1 fruit fly cellular context compared by ENCODE assay signal in genomic region chr3L:16659959-16660870, dm6.
TF ChIP-seq lines count a peak whose summit lies in the region.

No protein-coding gene starts in this region.

TF ChIP-seq in whole organism, embryonic, 481 proteins besides CTCF, POLR2A, EP300 and RAD21 (continued from another document and continues in another):
- TF ChIP-seq Bdp1 (GFP tag; optimal IDR thresholded peaks at IDR 0.05; lab: Kevin White, UChicago) (peak; percentile 87), NC2β (GFP tag; optimal IDR thresholded peaks at IDR 0.05; lab: Kevin White, UChicago) (peak; percentile 75), CrebB (tag; optimal IDR thresholded peaks at IDR 0.05; lab: Kevin White, UChicago) (peak; percentile 78), CG15601 (tag; optimal IDR thresholded peaks at IDR 0.05; lab: Kevin White, UChicago) (peak; percentile 96), CG14710 (tag; optimal IDR thresholded peaks at IDR 0.05; lab: Kevin White, UChicago) (peak; percentile 97), amos (GFP tag; IDR thresholded peaks at IDR 0.05; lab: Robert Waterston, UW; ENCODE audit: partially characterized antibody) (no peak), stwl (tag; optimal IDR thresholded peaks at IDR 0.05; lab: Kevin White, UChicago) (peak; percentile 23), ash1 (GFP tag; optimal IDR thresholded peaks at IDR 0.05; lab: Kevin White, UChicago) (peak; percentile 65), dysf (GFP tag; IDR thresholded peaks at IDR 0.05; lab: Robert Waterston, UW) (peak; percentile 97), p53 (GFP tag; optimal IDR thresholded peaks at IDR 0.05; lab: Kevin White, UChicago) (peak; percentile 85), CG30403 (GFP tag; optimal IDR thresholded peaks at IDR 0.05; lab: Kevin White, UChicago) (peak; percentile 98), tna (GFP tag; IDR thresholded peaks at IDR 0.05; lab: Robert Waterston, UW; ENCODE audit: partially characterized antibody) (no peak), CG7556 (GFP tag; optimal IDR thresholded peaks at IDR 0.05; lab: Kevin White, UChicago) (peak; percentile 99), Hr3 (GFP tag; optimal IDR thresholded peaks at IDR 0.05; lab: Kevin White, UChicago) (peak; percentile 96), CG11696 (GFP tag; IDR thresholded peaks at IDR 0.05; lab: Robert Waterston, UW) (peak; percentile 88), Atf3 (GFP tag; optimal IDR thresholded peaks at IDR 0.05; lab: Kevin White, UChicago) (peak; percentile 88), CG10274 (GFP tag; optimal IDR thresholded peaks at IDR 0.05; lab: Kevin White, UChicago) (peak; percentile 90), jigr1 (GFP tag; IDR thresholded peaks at IDR 0.05; lab: Robert Waterston, UW) (peak; percentile 93), CoRest (tag; optimal IDR thresholded peaks at IDR 0.05; lab: Kevin White, UChicago) (peak; percentile 98), Nf-YB (GFP tag; optimal IDR thresholded peaks at IDR 0.05; lab: Kevin White, UChicago) (peak; percentile 86), peb (GFP tag; IDR thresholded peaks at IDR 0.05; lab: Robert Waterston, UW) (peak; percentile 92), Atf-2 (GFP tag; optimal IDR thresholded peaks at IDR 0.05; lab: Kevin White, UChicago) (peak; percentile 91), sr (GFP tag; IDR thresholded peaks at IDR 0.05; lab: Robert Waterston, UW) (peak; percentile 77; the same call in 2 of the 3 replicates), chinmo (GFP tag; IDR thresholded peaks at IDR 0.05; lab: Robert Waterston, UW; ENCODE audit: partially characterized antibody) (peak; percentile 85; the same call in 3 of the 4 replicates), CG17802 (tag; optimal IDR thresholded peaks at IDR 0.05; lab: Kevin White, UChicago) (peak; percentile 85), CG32532 (GFP tag; IDR thresholded peaks at IDR 0.05; lab: Robert Waterston, UW) (peak; percentile 94), odd (GFP tag; optimal IDR thresholded peaks at IDR 0.05; lab: Kevin White, UChicago) (peak; percentile 96), CG17361 (GFP tag; IDR thresholded peaks at IDR 0.05; lab: Robert Waterston, UW) (peak; percentile 100), eyg (GFP tag; optimal IDR thresholded peaks at IDR 0.05; lab: Kevin White, UChicago) (peak; percentile 84), CG18764 (GFP tag; optimal IDR thresholded peaks at IDR 0.05; lab: Kevin White, UChicago) (peak; percentile 93), CG2199 (GFP tag; IDR thresholded peaks at IDR 0.05; lab: Robert Waterston, UW) (peak; percentile 94), CG17568 (GFP tag; optimal IDR thresholded peaks at IDR 0.05; lab: Kevin White, UChicago) (peak; percentile 94), CG7987 (GFP tag; optimal IDR thresholded peaks at IDR 0.05; lab: Kevin White, UChicago) (peak; percentile 92), CG43689 (GFP tag; IDR thresholded peaks at IDR 0.05; lab: Robert Waterston, UW) (peak; percentile 85), CG11560 (tag; IDR thresholded peaks at IDR 0.05; lab: Robert Waterston, UW) (peak; percentile 87), ap (GFP tag; IDR thresholded peaks at IDR 0.05; lab: Robert Waterston, UW) (peak; percentile 90), insv (GFP tag; optimal IDR thresholded peaks at IDR 0.05; lab: Kevin White, UChicago) (peak in 1 of 2 experiments; percentile 73), scrt (GFP tag; optimal IDR thresholded peaks at IDR 0.05; lab: Kevin White, UChicago) (peak; percentile 94), CG16813 (GFP tag; IDR thresholded peaks at IDR 0.05; lab: Robert Waterston, UW; ENCODE audit: partially characterized antibody) (no peak), Rx (GFP tag; IDR thresholded peaks at IDR 0.05; lab: Robert Waterston, UW) (peak; percentile 92), CG16863 (GFP tag; optimal IDR thresholded peaks at IDR 0.05; lab: Kevin White, UChicago) (peak; percentile 87), tgo (GFP tag; IDR thresholded peaks at IDR 0.05; lab: Robert Waterston, UW) (peak; percentile 95), CG32767 (GFP tag; IDR thresholded peaks at IDR 0.05; lab: Robert Waterston, UW) (peak; percentile 95), Sox100B (GFP tag; optimal IDR thresholded peaks at IDR 0.05; lab: Kevin White, UChicago) (peak; percentile 99), HLH3B (GFP tag; IDR thresholded peaks at IDR 0.05; lab: Robert Waterston, UW) (peak; percentile 96), CG12155 (GFP tag; optimal IDR thresholded peaks at IDR 0.05; lab: Kevin White, UChicago) (peak; percentile 93), C15 (GFP tag; IDR thresholded peaks at IDR 0.05; lab: Robert Waterston, UW) (peak; percentile 90), CG1647 (GFP tag; optimal IDR thresholded peaks at IDR 0.05; lab: Kevin White, UChicago) (peak; percentile 93), CG13424 (tag; optimal IDR thresholded peaks at IDR 0.05; lab: Kevin White, UChicago) (peak; percentile 98), Doc3 (GFP tag; IDR thresholded peaks at IDR 0.05; lab: Robert Waterston, UW; ENCODE audit: partially characterized antibody) (no peak), Bgb (GFP tag; IDR thresholded peaks at IDR 0.05; lab: Robert Waterston, UW; ENCODE audit: partially characterized antibody) (peak; percentile 44; the same call in 1 of the 2 replicates), CG33557 (GFP tag; optimal IDR thresholded peaks at IDR 0.05; lab: Kevin White, UChicago) (peak; percentile 89), CG13123 (GFP tag; optimal IDR thresholded peaks at IDR 0.05; lab: Kevin White, UChicago) (peak; percentile 88), CG4360 (GFP tag; IDR thresholded peaks at IDR 0.05; lab: Robert Waterston, UW) (peak; percentile 77), Dll (GFP tag; IDR thresholded peaks at IDR 0.05; lab: Robert Waterston, UW; ENCODE audit: partially characterized antibody) (no peak), Taf1 (GFP tag; IDR thresholded peaks at IDR 0.05; lab: Robert Waterston, UW) (peak; percentile 85), Aef1 (GFP tag; IDR thresholded peaks at IDR 0.05; lab: Robert Waterston, UW) (peak; percentile 91), tll (GFP tag; optimal IDR thresholded peaks at IDR 0.05; lab: Kevin White, UChicago) (peak in 1 of 2 experiments; percentile 21), Stat92E (GFP tag; optimal IDR thresholded peaks at IDR 0.05; lab: Kevin White, UChicago) (peak in 1 of 3 experiments; percentile 92), CG1233 (GFP tag; optimal IDR thresholded peaks at IDR 0.05; lab: Kevin White, UChicago) (peak; percentile 98), CG14860 (GFP tag; IDR thresholded peaks at IDR 0.05; lab: Robert Waterston, UW; ENCODE audit: partially characterized antibody) (no peak), wor (GFP tag; IDR thresholded peaks at IDR 0.05; lab: Robert Waterston, UW) (peak; percentile 94), CG34376 (GFP tag; optimal IDR thresholded peaks at IDR 0.05; lab: Kevin White, UChicago) (peak; percentile 75), Dip2 (GFP tag; IDR thresholded peaks at IDR 0.05; lab: Robert Waterston, UW) (0 out of 2 replicates have a peak, but pooled peaks have one; percentile 48), CG17912 (GFP tag; optimal IDR thresholded peaks at IDR 0.05; lab: Kevin White, UChicago) (peak; percentile 77), Ptx1 (GFP tag; IDR thresholded peaks at IDR 0.05; lab: Robert Waterston, UW) (peak; percentile 97), CG7963 (GFP tag; IDR thresholded peaks at IDR 0.05; lab: Robert Waterston, UW; ENCODE audit: partially characterized antibody) (no peak), ham (GFP tag; IDR thresholded peaks at IDR 0.05; lab: Robert Waterston, UW) (peak; percentile 81), CG6689 (GFP tag; IDR thresholded peaks at IDR 0.05; lab: Robert Waterston, UW) (peak; percentile 95), Eip74EF (GFP tag; optimal IDR thresholded peaks at IDR 0.05; lab: Kevin White, UChicago) (peak in 1 of 2 experiments; percentile 98), Gug (GFP tag; IDR thresholded peaks at IDR 0.05; lab: Robert Waterston, UW) (peak; percentile 97), onecut (GFP tag; IDR thresholded peaks at IDR 0.05; lab: Robert Waterston, UW) (peak; percentile 98), CG8089 (GFP tag; optimal IDR thresholded peaks at IDR 0.05; lab: Kevin White, UChicago) (peak; percentile 86), psq (GFP tag; optimal IDR thresholded peaks at IDR 0.05; lab: Kevin White, UChicago) (peak; percentile 76), CG10147 (GFP tag; optimal IDR thresholded peaks at IDR 0.05; lab: Kevin White, UChicago) (peak; percentile 97), Hmx (GFP tag; optimal IDR thresholded peaks at IDR 0.05; lab: Kevin White, UChicago) (peak; percentile 78), CG4404 (GFP tag; IDR thresholded peaks at IDR 0.05; lab: Robert Waterston, UW) (peak; percentile 88), CG12071 (GFP tag; optimal IDR thresholded peaks at IDR 0.05; lab: Kevin White, UChicago) (peak; percentile 94), CG1832 (GFP tag; optimal IDR thresholded peaks at IDR 0.05; lab: Kevin White, UChicago) (peak; percentile 48), Med (GFP tag; lab: Kevin White, UChicago) (peak; percentile 98), Gsc (GFP tag; IDR thresholded peaks at IDR 0.05; lab: Robert Waterston, UW) (peak; percentile 90), CG8765 (GFP tag; IDR thresholded peaks at IDR 0.05; lab: Robert Waterston, UW) (peak; percentile 76), usp (GFP tag; optimal IDR thresholded peaks at IDR 0.05; lab: Kevin White, UChicago) (no peak), stc (GFP tag; IDR thresholded peaks at IDR 0.05; lab: Robert Waterston, UW) (peak; percentile 91), NfI (GFP tag; optimal IDR thresholded peaks at IDR 0.05; lab: Kevin White, UChicago) (peak; percentile 96), ATbp (GFP tag; optimal IDR thresholded peaks at IDR 0.05; lab: Kevin White, UChicago) (peak; percentile 98), CG14667 (GFP tag; IDR thresholded peaks at IDR 0.05; lab: Robert Waterston, UW) (peak; percentile 91), Lpt (GFP tag; optimal IDR thresholded peaks at IDR 0.05; lab: Kevin White, UChicago) (no peak), pzg (GFP tag; optimal IDR thresholded peaks at IDR 0.05; lab: Kevin White, UChicago) (peak; percentile 16), CG1024 (GFP tag; IDR thresholded peaks at IDR 0.05; lab: Robert Waterston, UW) (peak; percentile 82), unc-4 (GFP tag; IDR thresholded peaks at IDR 0.05; lab: Robert Waterston, UW; ENCODE audit: partially characterized antibody) (no peak), CG9817 (tag; optimal IDR thresholded peaks at IDR 0.05; lab: Kevin White, UChicago) (peak; percentile 94), schlank (tag; optimal IDR thresholded peaks at IDR 0.05; lab: Kevin White, UChicago) (peak; percentile 88), Rfx (GFP tag; IDR thresholded peaks at IDR 0.05; lab: Robert Waterston, UW) (peak; percentile 94), CG12219 (GFP tag; optimal IDR thresholded peaks at IDR 0.05; lab: Kevin White, UChicago) (peak; percentile 91), fd3F (GFP tag; optimal IDR thresholded peaks at IDR 0.05; lab: Kevin White, UChicago) (peak; percentile 94), HLHmδ (GFP tag; optimal IDR thresholded peaks at IDR 0.05; lab: Kevin White, UChicago) (no peak), grau (tag; optimal IDR thresholded peaks at IDR 0.05; lab: Kevin White, UChicago) (peak; percentile 94), CHES-1-like (GFP tag; optimal IDR thresholded peaks at IDR 0.05; lab: Kevin White, UChicago) (peak; percentile 79), CG12769 (tag; optimal IDR thresholded peaks at IDR 0.05; lab: Kevin White, UChicago) (peak; percentile 75), CG4730 (GFP tag; IDR thresholded peaks at IDR 0.05; lab: Robert Waterston, UW) (peak; percentile 90), bbx (GFP tag; IDR thresholded peaks at IDR 0.05; lab: Robert Waterston, UW; ENCODE audit: partially characterized antibody) (no peak; the same call in 1 of the 2 replicates), gce (GFP tag; IDR thresholded peaks at IDR 0.05; lab: Robert Waterston, UW) (peak; percentile 90), PHDP (tag; optimal IDR thresholded peaks at IDR 0.05; lab: Kevin White, UChicago) (peak; percentile 97), grn (GFP tag; optimal IDR thresholded peaks at IDR 0.05; lab: Kevin White, UChicago) (peak; percentile 74), CG3163 (GFP tag; optimal IDR thresholded peaks at IDR 0.05; lab: Kevin White, UChicago) (peak; percentile 55), kay (GFP tag; optimal IDR thresholded peaks at IDR 0.05; lab: Kevin White, UChicago) (peak; percentile 86), Antp (GFP tag; optimal IDR thresholded peaks at IDR 0.05; lab: Kevin White, UChicago) (peak; percentile 91), CG6272 (GFP tag; IDR thresholded peaks at IDR 0.05; lab: Robert Waterston, UW) (peak; percentile 85), CG42726 (GFP tag; IDR thresholded peaks at IDR 0.05; lab: Robert Waterston, UW; ENCODE audit: partially characterized antibody) (no peak), ttk (GFP tag; IDR thresholded peaks at IDR 0.05; lab: Robert Waterston, UW) (peak; percentile 93), CG3995 (GFP tag; optimal IDR thresholded peaks at IDR 0.05; lab: Kevin White, UChicago) (peak; percentile 72), CG11085 (GFP tag; IDR thresholded peaks at IDR 0.05; lab: Robert Waterston, UW) (peak; percentile 80), slbo (GFP tag; IDR thresholded peaks at IDR 0.05; lab: Robert Waterston, UW) (peak; percentile 96), en (GFP tag; optimal IDR thresholded peaks at IDR 0.05; lab: Kevin White, UChicago) (peak; percentile 89), CG17186 (GFP tag; optimal IDR thresholded peaks at IDR 0.05; lab: Kevin White, UChicago) (peak; percentile 81), Drgx (GFP tag; IDR thresholded peaks at IDR 0.05; lab: Robert Waterston, UW) (peak; percentile 94), nau (GFP tag; optimal IDR thresholded peaks at IDR 0.05; lab: Kevin White, UChicago) (peak; percentile 97), CG16779 (GFP tag; IDR thresholded peaks at IDR 0.05; lab: Robert Waterston, UW) (peak; percentile 77), Adf1 (GFP tag; IDR thresholded peaks at IDR 0.05; lab: Robert Waterston, UW) (peak; percentile 79), abd-A (tag; optimal IDR thresholded peaks at IDR 0.05; lab: Kevin White, UChicago) (peak; percentile 97), CG2889 (GFP tag; IDR thresholded peaks at IDR 0.05; lab: Robert Waterston, UW) (peak; percentile 93), kah (GFP tag; optimal IDR thresholded peaks at IDR 0.05; lab: Kevin White, UChicago) (peak; percentile 95), sima (GFP tag; optimal IDR thresholded peaks at IDR 0.05; lab: Kevin White, UChicago) (peak; percentile 69), gcm (GFP tag; optimal IDR thresholded peaks at IDR 0.05; lab: Kevin White, UChicago) (peak; percentile 96), gfzf (GFP tag; optimal IDR thresholded peaks at IDR 0.05; lab: Kevin White, UChicago) (no peak), mirr (GFP tag; optimal IDR thresholded peaks at IDR 0.05; lab: Kevin White, UChicago) (peak; percentile 61), zfh2 (GFP tag; optimal IDR thresholded peaks at IDR 0.05; lab: Kevin White, UChicago) (peak; percentile 90), Chrac-16 (GFP tag; optimal IDR thresholded peaks at IDR 0.05; lab: Kevin White, UChicago) (peak; percentile 94), CG30431 (GFP tag; optimal IDR thresholded peaks at IDR 0.05; lab: Kevin White, UChicago) (peak; percentile 95)
